Worm (Caenorhabditis elegans) whole organism, young adult: Measurements from ENCODE around the gene T24E12.3.
A peak's percentile ranks its signal among the peaks of the same experiment; 100 is the strongest.

Source experiments
- D2030.7 ChIP-seq: fragments of 200-800 bp; sonication (Bioruptor generic); IDR thresholded peaks from 2 replicates; pipeline ENCODE4 v1.3.6; 2022; ENCODE audit warnings: missing genetic modification reagents, missing genetic modification characterization, missing compliant biosample characterization
- F52B5.7 ChIP-seq: sonication (generic microtip); optimal IDR thresholded peaks from 2 replicates; lab custom pipeline; 2016; ENCODE audit warnings: mild to moderate bottlenecking, missing genetic modification characterization, missing compliant biosample characterization
- F55B11.4 ChIP-seq: sonication (generic microtip); optimal IDR thresholded peaks from 2 replicates; lab custom pipeline; 2016; ENCODE audit warnings: missing compliant biosample characterization, missing genetic modification characterization, borderline replicate concordance; ENCODE audit not compliant: insufficient read depth
- F57A8.1 ChIP-seq: fragments of 200-800 bp; sonication (Bioruptor generic); optimal IDR thresholded peaks from 2 replicates; lab custom pipeline; 2018; ENCODE audit warnings: mild to moderate bottlenecking, missing genetic modification characterization, moderate library complexity, missing compliant biosample characterization
- T07F8.4 ChIP-seq: sonication (generic microtip); optimal IDR thresholded peaks from 2 replicates; lab custom pipeline; 2016; ENCODE audit warnings: mild to moderate bottlenecking, missing genetic modification characterization, moderate library complexity, missing compliant biosample characterization
- Y79H2A.3 ChIP-seq: fragments of 200-800 bp; sonication (Bioruptor generic); conservative IDR thresholded peaks from 2 replicates; pipeline ENCODE4 v1.3.6; 2022; ENCODE audit warnings: missing genetic modification reagents, missing genetic modification characterization, missing compliant biosample characterization
- ama-1 ChIP-seq, 3 experiments: fragments of 150-350 bp in 1 of 3; sonication (generic microtip) in 2 of 3; optimal IDR thresholded peaks; 2 replicates each; lab custom pipeline; 2014 to 2018; ENCODE audit warnings: missing biosample characterization in 2 of 3, missing genetic modification characterization in 2 of 3, missing genetic modification reagents in 2 of 3
- ceh-91 ChIP-seq: fragments of 200-800 bp; sonication (Bioruptor generic); IDR thresholded peaks from 2 replicates; pipeline ENCODE4 v1.3.6; 2022; ENCODE audit warnings: missing genetic modification reagents, missing genetic modification characterization, missing compliant biosample characterization
- dox-1 ChIP-seq: fragments of 200-800 bp; sonication (Bioruptor generic); IDR thresholded peaks from 2 replicates; pipeline ENCODE4 v1.3.6; 2022; ENCODE audit warnings: missing genetic modification reagents, missing genetic modification characterization, missing compliant biosample characterization
- hlh-26 ChIP-seq: fragments of 200-800 bp; sonication (Bioruptor generic); conservative IDR thresholded peaks from 2 replicates; pipeline ENCODE4 v1.3.6; 2022; ENCODE audit warnings: missing genetic modification reagents, missing genetic modification characterization, missing compliant biosample characterization
- hrde-1 ChIP-seq: sonication (generic microtip); optimal IDR thresholded peaks from 2 replicates; lab custom pipeline; 2016; ENCODE audit warnings: missing genetic modification characterization, mild to moderate bottlenecking, missing compliant biosample characterization, moderate library complexity, missing genotype, missing genetic modification reagents, borderline replicate concordance
- lag-1 ChIP-seq: fragments of 200-800 bp; sonication (Bioruptor generic); IDR thresholded peaks from 2 replicates; pipeline ENCODE4 v1.3.6; 2022; ENCODE audit warnings: missing genetic modification reagents, missing genetic modification characterization, missing compliant biosample characterization
- let-526 ChIP-seq: fragments of 200-800 bp; sonication (Bioruptor generic); IDR thresholded peaks from 2 replicates; pipeline ENCODE4 v1.3.6; 2022; ENCODE audit warnings: missing genetic modification reagents, missing genetic modification characterization, missing compliant biosample characterization
- lin-26 ChIP-seq: fragments of 200-800 bp; sonication (Bioruptor generic); IDR thresholded peaks from 2 replicates; pipeline ENCODE4 v1.3.6; 2022; ENCODE audit warnings: missing genetic modification reagents, missing genetic modification characterization, missing compliant biosample characterization
- lsl-1 ChIP-seq: fragments of 200-800 bp; sonication (Bioruptor generic); optimal IDR thresholded peaks from 2 replicates; lab custom pipeline; 2018; ENCODE audit warnings: mild to moderate bottlenecking, missing genetic modification characterization, moderate library complexity, missing compliant biosample characterization
- madf-8 ChIP-seq: fragments of 200-800 bp; sonication (Bioruptor generic); conservative IDR thresholded peaks from 2 replicates; pipeline ENCODE4 v1.3.6; 2022; ENCODE audit warnings: missing genetic modification reagents, missing genetic modification characterization, missing compliant biosample characterization
- nfya-1 ChIP-seq: sonication (generic microtip); optimal IDR thresholded peaks from 2 replicates; lab custom pipeline; 2017; ENCODE audit warnings: antibody characterized with exemption, missing compliant biosample characterization, missing genetic modification characterization, borderline replicate concordance; ENCODE audit not compliant: insufficient read depth
- nfyb-1 ChIP-seq: fragments of 200-800 bp; sonication (Bioruptor generic); IDR thresholded peaks from 2 replicates; pipeline ENCODE4 v1.3.6; 2022; ENCODE audit warnings: missing genetic modification reagents, missing genetic modification characterization, missing compliant biosample characterization
- nhr-179 ChIP-seq: sonication (generic microtip); optimal IDR thresholded peaks from 2 replicates; lab custom pipeline; 2016; ENCODE audit warnings: mild to moderate bottlenecking, missing genetic modification characterization, missing compliant biosample characterization
- nhr-27 ChIP-seq: fragments of 200-800 bp; sonication (Bioruptor generic); optimal IDR thresholded peaks from 2 replicates; lab custom pipeline; 2018; ENCODE audit warnings: mild to moderate bottlenecking, missing genetic modification characterization, moderate library complexity, missing compliant biosample characterization
- nhr-80 ChIP-seq: sonication (generic microtip); optimal IDR thresholded peaks from 2 replicates; lab custom pipeline; 2016; ENCODE audit warnings: missing genetic modification characterization, missing compliant biosample characterization
- sdz-38 ChIP-seq: sonication (generic microtip); optimal IDR thresholded peaks from 2 replicates; lab custom pipeline; 2016; ENCODE audit warnings: missing genotype, missing genetic modification characterization, missing compliant biosample characterization
- snpc-1.3 ChIP-seq: sonication (generic microtip); optimal IDR thresholded peaks from 2 replicates; lab custom pipeline; 2017; ENCODE audit warnings: missing genetic modification characterization, mild to moderate bottlenecking, missing compliant biosample characterization, antibody characterized with exemption, moderate library complexity, missing genotype, missing genetic modification reagents; ENCODE audit not compliant: insufficient read depth
- snpc-4 ChIP-seq, 5 experiments: fragments of 150-350 bp in 1 of 5; sonication (generic microtip) in 4 of 5; optimal IDR thresholded peaks; 2 replicates each; lab custom pipeline; 2014 to 2018; ENCODE audit warnings: missing genetic modification characterization in 5 of 5, missing biosample characterization in 3 of 5, antibody characterized with exemption in 2 of 5, mild to moderate bottlenecking in 2 of 5, missing compliant biosample characterization in 2 of 5, missing genotype in 2 of 5, moderate library complexity in 2 of 5, missing genetic modification reagents in 1 of 5
- sptf-2 ChIP-seq: fragments of 200-800 bp; sonication (Bioruptor generic); optimal IDR thresholded peaks from 2 replicates; lab custom pipeline; 2018; ENCODE audit warnings: mild to moderate bottlenecking, missing genetic modification characterization, missing compliant biosample characterization
- tbp1 ChIP-seq: fragments of 200-800 bp; sonication (Bioruptor generic); optimal IDR thresholded peaks from 2 replicates; lab custom pipeline; 2018; ENCODE audit warnings: mild to moderate bottlenecking, missing genetic modification characterization, missing compliant biosample characterization
- zim-3 ChIP-seq: sonication (generic microtip); optimal IDR thresholded peaks from 2 replicates; lab custom pipeline; 2017; ENCODE audit warnings: mild to moderate bottlenecking, missing genetic modification characterization, moderate library complexity, missing compliant biosample characterization
- ztf-18 ChIP-seq: sonication (generic microtip); optimal IDR thresholded peaks from 2 replicates; lab custom pipeline; 2016; ENCODE audit warnings: missing genotype, mild to moderate bottlenecking, missing genetic modification characterization, missing compliant biosample characterization
- ztf-22 ChIP-seq: fragments of 200-800 bp; sonication (Bioruptor generic); optimal IDR thresholded peaks from 2 replicates; lab custom pipeline; 2018; ENCODE audit warnings: mild to moderate bottlenecking, missing genetic modification characterization, moderate library complexity, missing compliant biosample characterization
- ztf-28 ChIP-seq: fragments of 200-800 bp; sonication (Bioruptor generic); IDR thresholded peaks from 2 replicates; pipeline ENCODE4 v1.3.6; 2022; ENCODE audit warnings: missing genetic modification reagents, missing genetic modification characterization, missing compliant biosample characterization

Gene T24E12.3

DNA sequence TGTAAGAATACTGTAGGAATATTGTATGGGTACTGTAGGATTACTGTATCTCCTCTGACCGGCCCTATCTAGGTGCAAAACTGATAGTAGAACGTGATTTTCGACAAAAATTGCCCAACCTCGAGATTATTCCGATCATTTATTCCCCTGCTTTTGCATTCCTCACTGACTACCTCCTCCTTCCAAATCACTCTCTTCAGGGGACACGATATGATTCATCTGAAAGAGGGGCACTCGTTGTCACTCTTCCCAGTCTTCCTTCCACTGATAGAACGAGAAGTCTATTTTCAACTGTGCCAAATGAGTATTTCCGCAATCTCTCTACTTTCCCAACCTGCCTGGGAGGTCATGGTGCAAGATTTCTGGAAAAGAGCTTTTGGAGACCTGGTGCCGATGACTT lies 36.2 kb upstream of the T24E12.3 start, which contains the start of gene F12E12.2:
Gene F12E12.2 (plus strand): TSS at position 301 of the 400 bp plus-strand sequence.
- TF ChIP-seq lin-26 (GFP tag; lab: Robert Waterston, UW), result no peak

DNA sequence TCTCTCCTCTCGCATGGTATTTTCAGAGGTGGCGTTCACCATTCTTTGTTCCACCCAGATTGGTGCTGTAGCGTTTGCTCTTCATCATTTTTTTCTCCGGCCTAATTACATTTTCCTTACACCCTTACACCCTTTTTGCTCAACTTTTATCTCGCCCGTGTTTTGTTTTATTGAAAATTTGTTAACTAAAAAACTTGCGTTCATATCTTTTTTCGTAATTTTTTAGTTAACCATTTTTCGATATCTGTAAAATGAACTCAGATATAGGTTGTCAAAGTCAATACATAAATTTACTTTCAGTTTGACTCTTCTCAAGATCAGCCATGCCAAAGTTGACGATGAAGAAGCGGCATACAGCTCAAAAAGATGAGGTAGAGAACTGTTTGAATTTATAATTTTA lies 34.2 kb upstream of the T24E12.3 start, which contains the start of gene F12E12.1:
Gene F12E12.1 (plus strand): TSS at position 301 of the 400 bp plus-strand sequence.
- TF ChIP-seq snpc-1.3 (tag; lab: Kevin White, UChicago) (no peak), sdz-38 (tag; lab: Kevin White, UChicago) (no peak), nhr-179 (tag; lab: Kevin White, UChicago) (no peak), ztf-18 (no peak), hlh-26 (no peak)

DNA sequence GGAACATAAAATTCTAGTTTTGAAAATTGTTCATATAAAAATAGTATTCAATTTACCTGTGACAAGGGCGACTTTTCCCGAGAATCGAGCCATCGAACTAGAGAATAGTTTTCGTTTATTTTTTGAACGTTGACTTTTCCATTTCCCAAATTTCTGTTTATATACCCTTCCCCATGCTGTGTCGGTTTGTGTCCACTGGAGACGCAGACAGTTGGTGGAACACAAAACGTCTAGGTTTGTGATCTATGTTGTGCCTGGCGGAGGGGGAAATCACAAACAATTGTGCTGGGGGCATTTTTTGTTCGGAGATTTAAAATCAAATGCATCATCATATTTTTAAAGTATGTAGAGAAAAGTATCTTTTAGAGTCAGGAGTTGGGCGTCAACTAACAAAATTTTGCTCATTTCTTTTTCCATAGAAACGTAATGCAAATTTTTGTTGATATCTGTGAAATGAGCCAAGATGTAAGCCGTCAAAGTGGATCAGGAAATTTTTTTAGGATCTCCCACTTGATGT lies 32.1 kb upstream of the T24E12.3 start, which contains the start of gene nta-1:
Gene nta-1 (minus strand): TSS at position 131 of the 517 bp plus-strand sequence.
- TF ChIP-seq ztf-22 (no peak), dox-1 (GFP tag; lab: Robert Waterston, UW) (0 out of 2 replicates have a peak, but pooled peaks have one; percentile 11), tbp1 (GFP tag; lab: Kevin White, UChicago) (peak; percentile 29), nhr-80 (tag; lab: Kevin White, UChicago) (peak; percentile 58), F55B11.4 (tag; lab: Kevin White, UChicago) (no peak)

DNA sequence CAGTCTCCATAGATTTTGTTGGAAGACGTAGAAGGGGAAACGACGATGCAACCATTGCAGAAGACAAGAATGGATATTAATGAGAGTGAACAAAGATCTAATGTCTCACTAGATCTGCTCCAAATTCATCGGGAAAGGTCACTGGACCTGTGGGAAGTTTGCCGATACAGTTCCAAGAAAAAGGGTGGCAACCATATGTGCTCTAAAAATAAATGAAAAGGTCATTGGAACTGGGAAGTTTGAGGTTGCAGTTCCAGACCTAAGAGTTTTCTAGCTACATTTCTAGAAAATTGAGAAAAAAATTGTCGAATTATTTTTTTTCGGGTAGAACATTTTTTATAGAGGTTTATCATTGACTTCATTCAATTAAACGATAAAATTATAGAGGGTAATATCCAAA lies 28.4 kb upstream of the T24E12.3 start, which contains the start of gene fbxb-92:
Gene fbxb-92 (minus strand): TSS at position 101 of the 400 bp plus-strand sequence.
- no peak for TF ChIP-seq zim-3
- no peak for TF ChIP-seq nhr-27
- no peak for TF ChIP-seq ceh-91 (GFP tag; lab: Robert Waterston, UW)
- TF ChIP-seq nfya-1 (tag; lab: Kevin White, UChicago), result no peak
- no peak for TF ChIP-seq nfyb-1 (GFP tag; lab: Robert Waterston, UW)
- no peak for TF ChIP-seq F57A8.1 (GFP tag; lab: Kevin White, UChicago)
- no peak for TF ChIP-seq sdz-38 (tag; lab: Kevin White, UChicago)
- no peak for TF ChIP-seq ztf-28 (GFP tag; lab: Robert Waterston, UW)
- no peak for TF ChIP-seq T07F8.4 (tag; lab: Kevin White, UChicago)
- no peak for TF ChIP-seq lsl-1 (GFP tag; lab: Kevin White, UChicago)
- no peak for TF ChIP-seq hrde-1 (tag; lab: Kevin White, UChicago)
- TF ChIP-seq let-526 (GFP tag; lab: Robert Waterston, UW), result no peak
- TF ChIP-seq sptf-2 (GFP tag; lab: Kevin White, UChicago), result no peak
- TF ChIP-seq snpc-4 (GFP tag; optimal IDR thresholded peaks at IDR 0.05; lab: Kevin White, UChicago), result no peak
- no peak for TF ChIP-seq snpc-4 (tag; optimal IDR thresholded peaks at IDR 0.05; lab: Kevin White, UChicago)

DNA sequence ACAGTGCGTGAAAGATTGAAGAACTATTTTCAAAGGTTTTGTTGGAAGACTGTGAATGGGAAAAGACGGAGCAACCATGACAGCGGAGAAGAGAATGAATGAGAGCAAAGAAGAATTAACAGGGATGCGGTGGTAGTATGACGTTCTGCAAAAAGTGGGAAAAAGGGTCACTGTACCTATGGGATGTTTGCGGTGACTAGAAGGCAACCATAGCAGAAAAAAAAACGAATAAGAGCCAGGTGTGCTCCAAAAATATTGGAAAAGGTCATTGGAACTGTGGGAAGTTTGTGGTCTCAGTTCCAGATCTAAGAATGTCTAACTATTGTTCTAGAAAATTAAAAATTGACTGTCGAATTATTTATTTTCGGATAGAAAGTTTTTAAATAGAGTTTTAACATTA lies 27.1 kb upstream of the T24E12.3 start, which contains the start of gene fbxb-90:
Gene fbxb-90 (minus strand): TSS at position 101 of the 400 bp plus-strand sequence.
- no peak for TF ChIP-seq dox-1 (GFP tag; lab: Robert Waterston, UW)
- no peak for TF ChIP-seq ama-1 (optimal IDR thresholded peaks at IDR 0.05; lab: Kevin White, UChicago)
- no peak for TF ChIP-seq ama-1 (GFP tag; optimal IDR thresholded peaks at IDR 0.05; lab: Kevin White, UChicago)
- no peak for TF ChIP-seq madf-8 (GFP tag; lab: Robert Waterston, UW)
- TF ChIP-seq lag-1 (GFP tag; lab: Robert Waterston, UW), result no peak
- TF ChIP-seq D2030.7 (GFP tag; lab: Robert Waterston, UW), result no peak
- no peak for TF ChIP-seq F52B5.7 (tag; lab: Kevin White, UChicago)
- TF ChIP-seq Y79H2A.3, result no peak
